Worm (Caenorhabditis elegans) whole organism, mixed stage, embryonic: ENCODE data around the gene frm-7.

Experiments used
- blmp-1 ChIP-seq: fragments of 150-350 bp; optimal IDR thresholded peaks from 2 replicates; lab custom pipeline; 2014; ENCODE audit warnings: missing biosample characterization, missing genetic modification characterization
- flh-1 ChIP-seq: fragments of 200-800 bp; sonication (Bioruptor generic); optimal IDR thresholded peaks from 2 replicates; lab custom pipeline; 2018; ENCODE audit warnings: mild to moderate bottlenecking, missing genetic modification characterization, moderate library complexity, missing compliant biosample characterization
- lin-32 ChIP-seq: fragments of 200-800 bp; sonication (Bioruptor generic); optimal IDR thresholded peaks from 2 replicates; lab custom pipeline; 2018; ENCODE audit warnings: mild to moderate bottlenecking, missing genetic modification characterization, missing compliant biosample characterization
- nhr-2 ChIP-seq: fragments of 150-350 bp; optimal IDR thresholded peaks from 2 replicates; lab custom pipeline; 2014; ENCODE audit warnings: missing biosample characterization, missing genetic modification characterization
- nhr-237 ChIP-seq: fragments of 150-350 bp; optimal IDR thresholded peaks from 2 replicates; lab custom pipeline; 2014; ENCODE audit warnings: missing biosample characterization, missing genetic modification characterization
- nhr-28 ChIP-seq: fragments of 150-350 bp; optimal IDR thresholded peaks from 2 replicates; lab custom pipeline; 2014; ENCODE audit warnings: missing biosample characterization, missing genetic modification characterization
- nhr-76 ChIP-seq: sonication (generic microtip); optimal IDR thresholded peaks from 2 replicates; lab custom pipeline; 2017; ENCODE audit warnings: missing biosample characterization, missing genetic modification characterization
- pha-4 ChIP-seq: fragments of 150-350 bp; optimal IDR thresholded peaks from 2 replicates; lab custom pipeline; 2018; ENCODE audit warnings: missing biosample characterization, missing genetic modification reagents, missing genetic modification characterization
- snpc-4 ChIP-seq: fragments of 150-350 bp; optimal IDR thresholded peaks from 2 replicates; lab custom pipeline; 2014; ENCODE audit warnings: missing biosample characterization, missing genetic modification characterization
- unc-39 ChIP-seq: fragments of 150-350 bp; optimal IDR thresholded peaks from 2 replicates; lab custom pipeline; 2014; ENCODE audit warnings: missing biosample characterization, missing genetic modification characterization
- unc-62 ChIP-seq: fragments of 150-350 bp; optimal IDR thresholded peaks from 2 replicates; lab custom pipeline; 2014; ENCODE audit warnings: missing biosample characterization, missing genetic modification reagents, missing genetic modification characterization
- zip-8 ChIP-seq: fragments of 150-350 bp; optimal IDR thresholded peaks from 2 replicates; lab custom pipeline; 2014; ENCODE audit warnings: missing biosample characterization, missing genetic modification characterization
- ztf-11 ChIP-seq: fragments of 150-350 bp; optimal IDR thresholded peaks from 2 replicates; lab custom pipeline; 2014; ENCODE audit warnings: missing biosample characterization, missing genetic modification characterization

DNA sequence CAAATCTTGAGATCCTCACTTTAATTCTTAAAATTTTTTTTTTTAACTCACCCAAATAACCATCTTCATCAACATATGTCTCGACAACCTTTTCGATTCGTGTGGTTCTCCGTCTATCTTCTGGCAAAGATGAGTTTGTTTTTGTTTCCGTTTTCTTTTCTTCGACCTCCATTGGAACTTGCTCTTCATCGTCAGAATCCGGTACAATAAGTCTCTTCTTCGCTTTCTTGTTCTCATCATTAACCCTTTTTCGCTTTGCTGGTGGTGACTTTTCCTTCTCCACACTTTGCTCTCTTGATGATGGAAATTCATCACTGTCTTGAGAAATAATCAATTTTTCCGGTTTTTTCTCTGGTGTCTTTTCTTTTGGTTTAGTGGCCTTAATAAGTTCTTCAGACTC is 13.8 kb downstream of the frm-7 start:
- TF ChIP-seq nhr-28 (tag; lab: Kevin White, UChicago) (no peak), nhr-237 (no peak), flh-1 (no peak), nhr-2 (tag; lab: Kevin White, UChicago) (no peak), unc-62 (GFP tag; lab: Kevin White, UChicago) (no peak), snpc-4 (tag; lab: Kevin White, UChicago) (no peak), nhr-76 (tag; lab: Kevin White, UChicago) (no peak), blmp-1 (tag; lab: Kevin White, UChicago) (no peak), ztf-11 (tag; lab: Kevin White, UChicago) (no peak), zip-8 (tag; lab: Kevin White, UChicago) (no peak), pha-4 (tag; lab: Kevin White, UChicago) (no peak), lin-32 (GFP tag; lab: Kevin White, UChicago) (no peak), unc-39 (tag; lab: Kevin White, UChicago) (no peak)
